Fruit fly (Drosophila melanogaster): ENCODE measurements around the gene CG13117.

CG13117 gene

dm6 chr2L:9736000-9736695 is at the start of gene CG13117:
TSS of gene CG13117 (plus strand) at chr2L:9736645.
- TF ChIP-seq Sin3A (optimal IDR thresholded peaks at IDR 0.05): no peak
- TF ChIP-seq psq (optimal IDR thresholded peaks at IDR 0.05): no peak
- TF ChIP-seq insv (optimal IDR thresholded peaks at IDR 0.05): no peak
- no peak for TF ChIP-seq Myc (optimal IDR thresholded peaks at IDR 0.05)
- TF ChIP-seq ttk (optimal IDR thresholded peaks at IDR 0.05): no peak
- no peak for TF ChIP-seq h (optimal IDR thresholded peaks at IDR 0.05)

- TF ChIP-seq h (optimal IDR thresholded peaks at IDR 0.05) (no peak), ttk (optimal IDR thresholded peaks at IDR 0.05) (no peak), insv (optimal IDR thresholded peaks at IDR 0.05) (no peak), Sin3A (optimal IDR thresholded peaks at IDR 0.05) (no peak), Myc (optimal IDR thresholded peaks at IDR 0.05) (no peak), psq (optimal IDR thresholded peaks at IDR 0.05) (no peak)
Measured at dm6 chr2L:9690550-9691197, 45.8 kb upstream of the CG13117 start.

dm6 chr2L:9691230-9691629 is 45.2 kb upstream of the CG13117 start:
- TF ChIP-seq ttk (optimal IDR thresholded peaks at IDR 0.05) (no peak), Sin3A (optimal IDR thresholded peaks at IDR 0.05) (no peak), insv (optimal IDR thresholded peaks at IDR 0.05) (no peak), Myc (optimal IDR thresholded peaks at IDR 0.05) (no peak), psq (optimal IDR thresholded peaks at IDR 0.05) (no peak), h (optimal IDR thresholded peaks at IDR 0.05) (no peak)

dm6 chr2L:9692364-9693348 is 43.8 kb upstream of the CG13117 start:
- no peak for TF ChIP-seq Myc (optimal IDR thresholded peaks at IDR 0.05)
- TF ChIP-seq Sin3A (optimal IDR thresholded peaks at IDR 0.05): no peak

dm6 chr2L:9693924-9694610 is 42.4 kb upstream of the CG13117 start:
- TF ChIP-seq insv (optimal IDR thresholded peaks at IDR 0.05): no peak
- no peak for TF ChIP-seq ttk (optimal IDR thresholded peaks at IDR 0.05)
- no peak for TF ChIP-seq psq (optimal IDR thresholded peaks at IDR 0.05)
- no peak for TF ChIP-seq Sin3A (optimal IDR thresholded peaks at IDR 0.05)
- TF ChIP-seq h (optimal IDR thresholded peaks at IDR 0.05): no peak
- no peak for TF ChIP-seq Myc (optimal IDR thresholded peaks at IDR 0.05)

- TF ChIP-seq Myc (optimal IDR thresholded peaks at IDR 0.05) (no peak), Sin3A (optimal IDR thresholded peaks at IDR 0.05) (no peak), insv (optimal IDR thresholded peaks at IDR 0.05) (no peak), h (optimal IDR thresholded peaks at IDR 0.05) (no peak), psq (optimal IDR thresholded peaks at IDR 0.05) (no peak), ttk (optimal IDR thresholded peaks at IDR 0.05) (no peak)
Measured at dm6 chr2L:9695723-9696122, 40.7 kb upstream of the CG13117 start.

dm6 chr2L:9697561-9697960 is 38.9 kb upstream of the CG13117 start:
- no peak for TF ChIP-seq Sin3A (optimal IDR thresholded peaks at IDR 0.05)
- TF ChIP-seq h (optimal IDR thresholded peaks at IDR 0.05): no peak
- no peak for TF ChIP-seq Myc (optimal IDR thresholded peaks at IDR 0.05)
- no peak for TF ChIP-seq insv (optimal IDR thresholded peaks at IDR 0.05)
- TF ChIP-seq psq (optimal IDR thresholded peaks at IDR 0.05): no peak
- no peak for TF ChIP-seq ttk (optimal IDR thresholded peaks at IDR 0.05)

dm6 chr2L:9698092-9698922 is 38.1 kb upstream of the CG13117 start:
- no peak for TF ChIP-seq Myc (optimal IDR thresholded peaks at IDR 0.05)
- TF ChIP-seq psq (optimal IDR thresholded peaks at IDR 0.05): no peak
- TF ChIP-seq insv (optimal IDR thresholded peaks at IDR 0.05): no peak
- TF ChIP-seq ttk (optimal IDR thresholded peaks at IDR 0.05): no peak
- no peak for TF ChIP-seq h (optimal IDR thresholded peaks at IDR 0.05)
- no peak for TF ChIP-seq Sin3A (optimal IDR thresholded peaks at IDR 0.05)

dm6 chr2L:9698923-9699493 is 37.4 kb upstream of the CG13117 start, which contains the start of gene Pka-C1:
TSS of gene Pka-C1 (minus strand) at chr2L:9699297.
- TF ChIP-seq ttk (optimal IDR thresholded peaks at IDR 0.05): no peak
- no peak for TF ChIP-seq h (optimal IDR thresholded peaks at IDR 0.05)
- no peak for TF ChIP-seq insv (optimal IDR thresholded peaks at IDR 0.05)
- no peak for TF ChIP-seq Myc (optimal IDR thresholded peaks at IDR 0.05)
- no peak for TF ChIP-seq Sin3A (optimal IDR thresholded peaks at IDR 0.05)
- no peak for TF ChIP-seq psq (optimal IDR thresholded peaks at IDR 0.05)

- TF ChIP-seq insv (optimal IDR thresholded peaks at IDR 0.05) (no peak), ttk (optimal IDR thresholded peaks at IDR 0.05) (no peak), Sin3A (optimal IDR thresholded peaks at IDR 0.05) (no peak), psq (optimal IDR thresholded peaks at IDR 0.05) (no peak), Myc (optimal IDR thresholded peaks at IDR 0.05) (no peak), h (optimal IDR thresholded peaks at IDR 0.05) (no peak)
Measured at dm6 chr2L:9699615-9700014, 36.8 kb upstream of the CG13117 start, which contains the start of gene hoip. TSS of gene hoip (plus strand) at chr2L:9699791.
